Worm (Caenorhabditis elegans) whole organism, L1 larva: Measurements from ENCODE around the gene bath-4.

Source experiments
- C16A3.4 ChIP-seq: fragments of 150-350 bp; optimal IDR thresholded peaks from 2 replicates; lab custom pipeline; 2014; ENCODE audit warnings: missing biosample characterization, missing genetic modification characterization
- ama-1 ChIP-seq: fragments of 150-350 bp; optimal IDR thresholded peaks from 2 replicates; lab custom pipeline; 2014
- ceh-90 ChIP-seq: sonication (generic microtip); optimal IDR thresholded peaks from 2 replicates; lab custom pipeline; 2016; ENCODE audit warnings: missing genetic modification characterization, missing compliant biosample characterization
- efl-3 ChIP-seq: fragments of 200-800 bp; sonication (Bioruptor generic); optimal IDR thresholded peaks from 2 replicates; lab custom pipeline; 2018; ENCODE audit warnings: mild to moderate bottlenecking, missing genetic modification characterization, missing compliant biosample characterization
- elt-2 ChIP-seq: sonication (generic microtip); optimal IDR thresholded peaks from 2 replicates; lab custom pipeline; 2016; ENCODE audit warnings: missing genetic modification characterization, mild to moderate bottlenecking, inconsistent platforms, missing compliant biosample characterization, missing genetic modification reagents
- ets-5 ChIP-seq: fragments of 200-800 bp; sonication (Bioruptor generic); IDR thresholded peaks from 2 replicates; pipeline ENCODE4 v1.3.6; 2022; ENCODE audit warnings: missing genetic modification characterization, missing compliant biosample characterization
- hpl-2 ChIP-seq: fragments of 150-350 bp; optimal IDR thresholded peaks from 2 replicates; lab custom pipeline; 2014; ENCODE audit warnings: missing biosample characterization, missing genetic modification reagents, missing genetic modification characterization
- irx-1 ChIP-seq: sonication (generic microtip); optimal IDR thresholded peaks from 2 replicates; lab custom pipeline; 2016; ENCODE audit warnings: missing genetic modification characterization, missing compliant biosample characterization
- jun-1 ChIP-seq: fragments of 150-350 bp; optimal IDR thresholded peaks from 2 replicates; lab custom pipeline; 2014; ENCODE audit warnings: missing biosample characterization, missing genetic modification reagents, missing genetic modification characterization
- lin-35 ChIP-seq, 2 experiments: fragments of 150-350 bp; optimal IDR thresholded peaks; 2 replicates each; lab custom pipeline; 2014; ENCODE audit warnings: missing biosample characterization in 2 of 2, missing genetic modification characterization in 2 of 2, missing genetic modification reagents in 2 of 2
- mab-9 ChIP-seq: fragments of 200-800 bp; sonication (Bioruptor generic); IDR thresholded peaks from 2 replicates; pipeline ENCODE4 v1.3.6; 2022; ENCODE audit warnings: missing genetic modification reagents, missing genetic modification characterization, missing compliant biosample characterization
- mdl-1 ChIP-seq, 2 experiments: fragments of 150-350 bp; optimal IDR thresholded peaks; 2 replicates each; lab custom pipeline; 2014 to 2017; ENCODE audit warnings: missing biosample characterization in 2 of 2, missing genetic modification characterization in 2 of 2, inconsistent platforms in 1 of 2
- nhr-11 ChIP-seq: fragments of 150-350 bp; optimal IDR thresholded peaks from 2 replicates; lab custom pipeline; 2014; ENCODE audit warnings: missing biosample characterization, missing genetic modification characterization
- nhr-28 ChIP-seq: fragments of 150-350 bp; optimal IDR thresholded peaks from 2 replicates; lab custom pipeline; 2014; ENCODE audit warnings: missing biosample characterization, missing genetic modification characterization
- nhr-77 ChIP-seq: fragments of 150-350 bp; optimal IDR thresholded peaks from 2 replicates; lab custom pipeline; 2014; ENCODE audit warnings: missing biosample characterization, missing genetic modification characterization
- pax-3 ChIP-seq: fragments of 200-800 bp; sonication (Bioruptor generic); optimal IDR thresholded peaks from 2 replicates; lab custom pipeline; 2018; ENCODE audit warnings: mild to moderate bottlenecking, missing genetic modification characterization, moderate library complexity, missing compliant biosample characterization
- pqm-1 ChIP-seq: sonication (generic microtip); optimal IDR thresholded peaks from 3 replicates; lab custom pipeline; 2017; ENCODE audit warnings: missing biosample characterization, missing genetic modification characterization
- rnt-1 ChIP-seq: sonication (generic microtip); optimal IDR thresholded peaks from 2 replicates; lab custom pipeline; 2016; ENCODE audit warnings: mild to moderate bottlenecking, missing genetic modification characterization, moderate library complexity, missing compliant biosample characterization
- snu-23 ChIP-seq: sonication (generic microtip); optimal IDR thresholded peaks from 2 replicates; lab custom pipeline; 2016; ENCODE audit warnings: missing genetic modification characterization, missing compliant biosample characterization
- sup-37 ChIP-seq: fragments of 200-800 bp; sonication (Bioruptor generic); optimal IDR thresholded peaks from 2 replicates; lab custom pipeline; 2018; ENCODE audit warnings: mild to moderate bottlenecking, missing genetic modification characterization, missing compliant biosample characterization
- swsn-7 ChIP-seq: sonication (generic microtip); optimal IDR thresholded peaks from 2 replicates; lab custom pipeline; 2016; ENCODE audit warnings: missing genetic modification characterization, missing compliant biosample characterization
- tlp-1 ChIP-seq: fragments of 150-350 bp; optimal IDR thresholded peaks from 2 replicates; lab custom pipeline; 2014; ENCODE audit warnings: missing biosample characterization, missing genetic modification characterization
- unc-30 ChIP-seq: sonication (generic microtip); optimal IDR thresholded peaks from 2 replicates; lab custom pipeline; 2017; ENCODE audit warnings: missing biosample characterization, missing genetic modification characterization
- xbp-1 ChIP-seq: sonication (generic microtip); optimal IDR thresholded peaks from 2 replicates; lab custom pipeline; 2016; ENCODE audit warnings: missing genetic modification characterization, missing compliant biosample characterization
- zag-1 ChIP-seq: fragments of 150-350 bp; optimal IDR thresholded peaks from 2 replicates; lab custom pipeline; 2014; ENCODE audit warnings: missing biosample characterization, missing genetic modification characterization
- ztf-11 ChIP-seq, 2 experiments: sonication (generic microtip); optimal IDR thresholded peaks; 2 replicates each; lab custom pipeline; 2016 to 2017; ENCODE audit warnings: missing genetic modification characterization in 2 of 2, missing biosample characterization in 1 of 2, missing compliant biosample characterization in 1 of 2

Gene bath-4

DNA sequence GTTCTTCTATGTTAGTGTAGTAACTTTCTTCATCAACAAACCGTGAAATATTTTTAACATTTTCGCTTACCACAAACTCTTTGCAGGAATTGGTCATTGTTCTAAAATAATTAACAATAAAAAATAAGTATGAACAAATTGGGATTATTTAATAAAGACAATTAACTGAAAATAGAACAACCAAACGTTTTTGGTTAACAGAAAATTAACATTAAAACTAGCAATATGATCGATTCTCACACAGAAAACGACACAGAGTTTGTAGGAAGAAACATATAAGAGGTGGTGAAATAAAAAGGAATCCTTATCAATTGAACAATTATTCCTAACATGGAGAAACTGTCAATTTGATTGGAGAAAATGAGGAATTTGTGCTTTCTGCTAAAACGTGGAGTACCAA lies 39.1 kb downstream of the bath-4 start, which contains the start of gene math-16:
TSS of gene math-16 (minus strand) at position 101 of the 400 bp plus-strand sequence.
- no peak for TF ChIP-seq sup-37
- no peak for TF ChIP-seq mab-9 (GFP tag; lab: Robert Waterston, UW)
- TF ChIP-seq efl-3 (GFP tag; lab: Kevin White, UChicago): no peak
- TF ChIP-seq nhr-77 (tag; lab: Kevin White, UChicago): no peak
- TF ChIP-seq nhr-28 (tag; lab: Kevin White, UChicago): no peak
- TF ChIP-seq tlp-1 (tag; lab: Kevin White, UChicago): no peak
- no peak for TF ChIP-seq nhr-11
- TF ChIP-seq snu-23 (GFP tag; lab: Kevin White, UChicago): no peak

DNA sequence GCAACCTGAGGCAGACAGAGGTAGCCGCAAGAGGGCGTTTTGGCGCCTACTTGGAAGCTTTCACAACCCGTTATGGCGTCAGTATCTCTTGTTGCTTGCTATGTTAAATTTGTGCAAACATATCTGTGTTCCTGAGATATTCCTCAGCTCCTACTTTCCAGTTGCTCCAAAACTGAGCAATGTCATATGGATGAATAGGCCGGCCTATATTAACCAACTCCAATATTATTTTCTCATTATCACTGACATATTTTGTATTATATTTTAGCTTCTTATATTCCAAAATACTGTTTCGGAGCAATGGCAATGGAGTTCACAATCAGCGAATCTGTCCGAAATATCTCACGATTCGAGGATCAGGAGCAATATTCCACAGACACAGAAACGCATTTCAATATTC lies 42.1 kb downstream of the bath-4 start, which contains the start of gene math-13:
TSS of gene math-13 (plus strand) at position 301 of the 400 bp plus-strand sequence.
- TF ChIP-seq nhr-11 (no peak), swsn-7 (tag; lab: Kevin White, UChicago) (no peak), irx-1 (tag; lab: Kevin White, UChicago) (no peak), jun-1 (tag; lab: Kevin White, UChicago) (no peak), unc-30 (tag; lab: Kevin White, UChicago) (no peak), ceh-90 (no peak)

DNA sequence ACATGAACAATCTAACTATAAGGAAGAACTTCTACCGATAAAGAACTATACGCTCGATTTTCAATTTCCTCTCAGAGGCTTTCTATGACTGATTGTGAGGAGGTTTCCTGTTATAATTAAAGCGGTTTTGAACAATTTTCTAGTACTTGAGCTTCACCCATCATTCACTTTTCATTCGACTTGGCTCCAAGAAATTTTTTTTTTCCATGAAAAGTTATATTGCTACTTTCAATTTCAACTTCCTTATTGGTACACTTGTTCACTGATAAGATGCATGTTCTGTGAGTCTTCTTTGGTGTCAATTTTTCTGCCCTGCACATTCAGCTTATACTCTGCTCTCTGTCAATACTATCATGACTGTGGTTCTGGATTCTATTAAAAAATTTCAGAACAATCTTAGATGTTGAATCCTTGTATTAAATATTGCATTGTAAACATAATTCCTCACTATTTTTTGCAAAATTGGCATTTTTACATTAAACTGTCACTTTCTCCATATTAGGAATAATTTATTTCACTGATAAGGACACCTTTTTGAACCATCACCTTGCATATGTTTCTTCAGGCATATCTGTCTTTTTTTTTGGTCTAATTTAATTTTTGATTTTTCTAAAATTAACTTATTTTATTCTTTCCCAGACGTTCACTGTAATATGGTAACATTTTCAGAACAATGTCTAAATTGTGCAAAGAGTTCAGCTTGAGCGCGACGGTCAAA lies 46.7 kb downstream of the bath-4 start, which contains the start of gene math-10:
TSS of gene math-10 (plus strand) at position 668 of the 718 bp plus-strand sequence.
- TF ChIP-seq elt-2 (tag; lab: Kevin White, UChicago) (peak; percentile 33), xbp-1 (tag; lab: Kevin White, UChicago) (no peak)

DNA sequence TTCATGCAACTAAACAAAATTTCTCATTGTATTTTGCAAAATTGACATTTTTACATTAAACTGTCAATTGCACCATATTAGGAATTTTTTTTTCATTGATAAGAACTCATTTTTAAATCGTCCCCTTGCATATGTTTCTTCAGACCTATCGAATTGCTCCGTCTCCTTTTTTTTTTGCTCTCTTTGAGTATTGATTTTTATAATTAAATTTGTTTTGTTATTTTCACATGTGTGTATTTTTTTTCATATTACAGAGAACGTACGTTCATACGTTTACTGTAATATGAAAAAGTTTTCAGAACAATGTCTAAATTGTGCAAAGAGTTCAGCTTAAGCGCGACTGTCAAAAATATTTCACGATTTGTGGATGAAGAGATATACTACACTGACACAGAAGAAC lies 48.6 kb downstream of the bath-4 start, which contains the start of gene math-14:
TSS of gene math-14 (plus strand) at position 301 of the 400 bp plus-strand sequence.
- TF ChIP-seq ztf-11 (tag; optimal IDR thresholded peaks at IDR 0.05; lab: Kevin White, UChicago) (no peak), rnt-1 (tag; lab: Kevin White, UChicago) (no peak), ets-5 (GFP tag; lab: Robert Waterston, UW) (no peak), pqm-1 (tag; lab: Kevin White, UChicago) (no peak), hpl-2 (no peak), pax-3 (tag; lab: Kevin White, UChicago) (no peak), ama-1 (no peak), mab-9 (GFP tag; lab: Robert Waterston, UW) (no peak), lin-35 (GFP tag; optimal IDR thresholded peaks at IDR 0.05; lab: Kevin White, UChicago) (no peak), mdl-1 (tag; optimal IDR thresholded peaks at IDR 0.05; lab: Kevin White, UChicago) (no peak), zag-1 (tag; lab: Kevin White, UChicago) (no peak), C16A3.4 (tag; lab: Kevin White, UChicago) (no peak)
